Worm (Caenorhabditis elegans): ENCODE results near the gene aps-1.

ce11 chrV:5996114-5996513, 21.7 kb upstream of the aps-1 start, which contains the start of gene cpg-4:
- no peak for TF ChIP-seq zip-5 (tag; optimal IDR thresholded peaks at IDR 0.05)
- TF ChIP-seq ztf-16 (tag; optimal IDR thresholded peaks at IDR 0.05), result no peak

Measured in whole organism, late embryonic.